Worm (Caenorhabditis elegans) whole organism, young adult: Measurements from ENCODE around the gene F16B12.7.

Experiments
- B0261.1 ChIP-seq: sonication (generic microtip); optimal IDR thresholded peaks from 2 replicates; lab custom pipeline; 2016; ENCODE audit warnings: mild to moderate bottlenecking, missing genetic modification characterization, moderate library complexity, missing compliant biosample characterization
- F22D6.2 ChIP-seq: sonication (generic microtip); optimal IDR thresholded peaks from 2 replicates; lab custom pipeline; 2016; ENCODE audit warnings: mild to moderate bottlenecking, missing genetic modification characterization, missing compliant biosample characterization
- F49E8.2 ChIP-seq: sonication (generic microtip); optimal IDR thresholded peaks from 3 replicates; lab custom pipeline; 2017; ENCODE audit warnings: missing genetic modification characterization, mild to moderate bottlenecking, missing compliant biosample characterization, antibody characterized with exemption, moderate library complexity; ENCODE audit not compliant: insufficient read depth
- F55B11.4 ChIP-seq: sonication (generic microtip); optimal IDR thresholded peaks from 2 replicates; lab custom pipeline; 2016; ENCODE audit warnings: missing compliant biosample characterization, missing genetic modification characterization, borderline replicate concordance; ENCODE audit not compliant: insufficient read depth
- F57A8.1 ChIP-seq: fragments of 200-800 bp; sonication (Bioruptor generic); optimal IDR thresholded peaks from 2 replicates; lab custom pipeline; 2018; ENCODE audit warnings: mild to moderate bottlenecking, missing genetic modification characterization, moderate library complexity, missing compliant biosample characterization
- T26A5.8 ChIP-seq: sonication (generic microtip); optimal IDR thresholded peaks from 2 replicates; lab custom pipeline; 2016; ENCODE audit warnings: missing genetic modification characterization, missing compliant biosample characterization
- Y53G8AR.9 ChIP-seq: fragments of 200-800 bp; sonication (Bioruptor generic); conservative IDR thresholded peaks from 2 replicates; pipeline ENCODE4 v1.3.6; 2022; ENCODE audit warnings: missing genetic modification reagents, missing genetic modification characterization, missing compliant biosample characterization
- atf-7 ChIP-seq: sonication (generic microtip); optimal IDR thresholded peaks from 2 replicates; lab custom pipeline; 2017; ENCODE audit warnings: mild to moderate bottlenecking, missing genetic modification characterization, missing compliant biosample characterization
- attf-5 ChIP-seq: fragments of 200-800 bp; sonication (Bioruptor generic); optimal IDR thresholded peaks from 2 replicates; lab custom pipeline; 2018; ENCODE audit warnings: mild to moderate bottlenecking, missing genetic modification characterization, missing compliant biosample characterization
- attf-6 ChIP-seq: fragments of 200-800 bp; sonication (Bioruptor generic); IDR thresholded peaks from 2 replicates; pipeline ENCODE4 v1.3.6; 2022; ENCODE audit warnings: missing genetic modification reagents, missing genetic modification characterization, missing compliant biosample characterization
- ceh-40 ChIP-seq: fragments of 200-800 bp; sonication (Bioruptor generic); IDR thresholded peaks from 2 replicates; pipeline ENCODE4 v1.3.6; 2022; ENCODE audit warnings: missing genetic modification characterization, missing compliant biosample characterization
- ceh-58 ChIP-seq: fragments of 200-800 bp; sonication (Bioruptor generic); IDR thresholded peaks from 2 replicates; pipeline ENCODE4 v1.3.6; 2022; ENCODE audit warnings: missing genetic modification characterization, missing compliant biosample characterization
- ceh-91 ChIP-seq: fragments of 200-800 bp; sonication (Bioruptor generic); IDR thresholded peaks from 2 replicates; pipeline ENCODE4 v1.3.6; 2022; ENCODE audit warnings: missing genetic modification reagents, missing genetic modification characterization, missing compliant biosample characterization
- dox-1 ChIP-seq: fragments of 200-800 bp; sonication (Bioruptor generic); IDR thresholded peaks from 2 replicates; pipeline ENCODE4 v1.3.6; 2022; ENCODE audit warnings: missing genetic modification reagents, missing genetic modification characterization, missing compliant biosample characterization
- egl-18 ChIP-seq: fragments of 200-800 bp; sonication (Bioruptor generic); IDR thresholded peaks from 2 replicates; pipeline ENCODE4 v1.3.6; 2022; ENCODE audit warnings: missing genetic modification reagents, missing genetic modification characterization, missing compliant biosample characterization
- ets-4 ChIP-seq: fragments of 200-800 bp; sonication (Bioruptor generic); optimal IDR thresholded peaks from 2 replicates; lab custom pipeline; 2018; ENCODE audit warnings: mild to moderate bottlenecking, missing genetic modification characterization, missing compliant biosample characterization
- gei-17 ChIP-seq: fragments of 200-800 bp; sonication (Bioruptor generic); optimal IDR thresholded peaks from 2 replicates; lab custom pipeline; 2018; ENCODE audit warnings: mild to moderate bottlenecking, missing genetic modification characterization, missing compliant biosample characterization
- hmg-1.2 ChIP-seq: fragments of 200-800 bp; sonication (Bioruptor generic); IDR thresholded peaks from 2 replicates; pipeline ENCODE4 v1.3.6; 2022; ENCODE audit warnings: missing genetic modification reagents, missing genetic modification characterization, missing compliant biosample characterization
- let-607 ChIP-seq, 2 experiments: fragments of 200-800 bp in 1 of 2; sonication (Bioruptor generic) in 1 of 2; sonication (generic microtip) in 1 of 2; optimal IDR thresholded peaks; 2 replicates each; lab custom pipeline; 2016 to 2018; ENCODE audit warnings: mild to moderate bottlenecking in 2 of 2, missing compliant biosample characterization in 2 of 2, missing genetic modification characterization in 2 of 2, moderate library complexity in 2 of 2, missing genotype in 1 of 2
- lin-26 ChIP-seq: fragments of 200-800 bp; sonication (Bioruptor generic); IDR thresholded peaks from 2 replicates; pipeline ENCODE4 v1.3.6; 2022; ENCODE audit warnings: missing genetic modification reagents, missing genetic modification characterization, missing compliant biosample characterization
- lin-54 ChIP-seq: fragments of 200-800 bp; sonication (Bioruptor generic); optimal IDR thresholded peaks from 2 replicates; lab custom pipeline; 2018; ENCODE audit warnings: mild to moderate bottlenecking, missing genetic modification characterization, missing compliant biosample characterization
- madf-6 ChIP-seq: fragments of 200-800 bp; sonication (Bioruptor generic); IDR thresholded peaks from 2 replicates; pipeline ENCODE4 v1.3.6; 2022; ENCODE audit warnings: missing genetic modification reagents, missing genetic modification characterization, missing compliant biosample characterization
- mcd-1 ChIP-seq: fragments of 200-800 bp; sonication (Bioruptor generic); IDR thresholded peaks from 2 replicates; pipeline ENCODE4 v1.3.6; 2022; ENCODE audit warnings: missing genetic modification reagents, missing genetic modification characterization, missing compliant biosample characterization
- nfyb-1 ChIP-seq: fragments of 200-800 bp; sonication (Bioruptor generic); IDR thresholded peaks from 2 replicates; pipeline ENCODE4 v1.3.6; 2022; ENCODE audit warnings: missing genetic modification reagents, missing genetic modification characterization, missing compliant biosample characterization
- nhr-80 ChIP-seq: sonication (generic microtip); optimal IDR thresholded peaks from 2 replicates; lab custom pipeline; 2016; ENCODE audit warnings: missing genetic modification characterization, missing compliant biosample characterization
- rcor-1 ChIP-seq: fragments of 200-800 bp; sonication (Bioruptor generic); IDR thresholded peaks from 2 replicates; pipeline ENCODE4 v1.3.6; 2022; ENCODE audit warnings: missing genetic modification reagents, missing genetic modification characterization, missing compliant biosample characterization
- snpc-4 ChIP-seq, 5 experiments: fragments of 150-350 bp in 1 of 5; sonication (generic microtip) in 4 of 5; optimal IDR thresholded peaks; 2 replicates each; lab custom pipeline; 2014 to 2018; ENCODE audit warnings: missing genetic modification characterization in 5 of 5, missing biosample characterization in 3 of 5, antibody characterized with exemption in 2 of 5, mild to moderate bottlenecking in 2 of 5, missing compliant biosample characterization in 2 of 5, missing genotype in 2 of 5, moderate library complexity in 2 of 5, missing genetic modification reagents in 1 of 5
- somi-1 ChIP-seq: fragments of 200-800 bp; sonication (Bioruptor generic); optimal IDR thresholded peaks from 2 replicates; lab custom pipeline; 2018; ENCODE audit warnings: mild to moderate bottlenecking, missing genetic modification characterization, missing compliant biosample characterization
- tbp1 ChIP-seq: fragments of 200-800 bp; sonication (Bioruptor generic); optimal IDR thresholded peaks from 2 replicates; lab custom pipeline; 2018; ENCODE audit warnings: mild to moderate bottlenecking, missing genetic modification characterization, missing compliant biosample characterization
- unc-62 ChIP-seq: fragments of 150-350 bp; optimal IDR thresholded peaks from 2 replicates; lab custom pipeline; 2014; ENCODE audit warnings: missing biosample characterization, missing genetic modification reagents, missing genetic modification characterization
- ztf-22 ChIP-seq: fragments of 200-800 bp; sonication (Bioruptor generic); optimal IDR thresholded peaks from 2 replicates; lab custom pipeline; 2018; ENCODE audit warnings: mild to moderate bottlenecking, missing genetic modification characterization, moderate library complexity, missing compliant biosample characterization
- ztf-25 ChIP-seq: fragments of 200-800 bp; sonication (Bioruptor generic); IDR thresholded peaks from 2 replicates; pipeline ENCODE4 v1.3.6; 2022; ENCODE audit warnings: missing genetic modification reagents, missing genetic modification characterization, missing compliant biosample characterization
- ztf-3 ChIP-seq: fragments of 200-800 bp; sonication (Bioruptor generic); optimal IDR thresholded peaks from 2 replicates; lab custom pipeline; 2018; ENCODE audit warnings: mild to moderate bottlenecking, missing genetic modification characterization, missing compliant biosample characterization

F16B12.7 gene

ce11 chrX:14067641-14068040 lies 40.7 kb upstream of the F16B12.7 start, which contains the start of gene lgc-21:
TSS of gene lgc-21 (minus strand) at chrX:14067984.
- TF ChIP-seq ceh-40 (no peak), lin-26 (GFP tag; lab: Robert Waterston, UW) (0 out of 2 replicates have a peak, but pooled peaks have one; percentile 13)

DNA sequence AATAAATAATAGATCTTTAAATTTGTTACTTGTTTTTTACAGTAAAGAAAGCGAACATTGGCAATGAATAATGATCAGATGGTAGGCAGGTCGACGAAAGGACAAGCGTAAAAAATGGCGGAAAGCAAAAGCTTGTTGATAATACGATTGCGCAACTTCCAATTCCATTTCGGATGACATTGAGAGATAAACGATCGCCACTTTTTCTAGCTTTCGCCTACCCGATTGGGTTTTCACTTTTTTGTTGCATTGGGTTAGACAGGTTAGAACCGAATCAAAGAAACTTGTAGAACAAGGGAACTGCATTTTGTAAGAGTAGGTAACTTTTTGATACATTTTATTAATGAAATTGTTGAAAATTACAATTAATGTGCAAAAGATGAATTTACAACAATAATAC lies 38.8 kb upstream of the F16B12.7 start:
- TF ChIP-seq somi-1 (GFP tag; lab: Kevin White, UChicago) (no peak), atf-7 (tag; lab: Kevin White, UChicago) (no peak), gei-17 (GFP tag; lab: Kevin White, UChicago) (no peak), F49E8.2 (no peak), attf-6 (no peak), madf-6 (GFP tag; lab: Robert Waterston, UW) (no peak), ets-4 (GFP tag; lab: Kevin White, UChicago) (no peak)

DNA sequence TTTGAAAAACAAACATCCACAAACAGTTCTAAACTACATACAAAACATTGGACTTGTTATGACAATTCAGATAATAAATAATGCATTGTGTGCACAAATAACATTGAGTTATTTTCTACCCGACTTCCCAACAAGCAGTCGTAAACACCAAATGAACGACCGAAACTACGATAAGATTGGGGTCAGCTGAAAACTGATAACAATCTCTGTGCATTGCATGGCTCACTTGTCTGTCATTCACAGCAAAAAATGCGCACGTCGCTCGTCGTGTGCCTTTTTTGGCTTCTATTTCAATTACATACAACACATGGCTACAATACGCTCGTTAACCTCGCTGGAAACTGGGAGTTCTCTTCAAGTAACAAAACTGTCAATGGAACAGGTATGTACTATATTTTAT lies 37.4 kb upstream of the F16B12.7 start, which contains the start of gene C33G3.4:
C33G3.4 (plus strand) TSS at position 213 of the 400 bp plus-strand sequence.
- TF ChIP-seq ztf-22 = peak; percentile 71
- TF ChIP-seq tbp1 = peak; percentile 38
- no peak for TF ChIP-seq ceh-58 (GFP tag; lab: Robert Waterston, UW)
- peak; percentile 96 for TF ChIP-seq nhr-80 (tag; lab: Kevin White, UChicago)
- peak; percentile 39 for TF ChIP-seq atf-7 (tag; lab: Kevin White, UChicago)
- TF ChIP-seq Y53G8AR.9 (GFP tag; lab: Robert Waterston, UW) = 0 out of 2 replicates have a peak, but pooled peaks have one; percentile 34
- no peak for TF ChIP-seq mcd-1
- peak; percentile 53 to 58 for TF ChIP-seq let-607 (tag; optimal IDR thresholded peaks at IDR 0.05; lab: Kevin White, UChicago)
- no peak for TF ChIP-seq snpc-4 (GFP tag; optimal IDR thresholded peaks at IDR 0.05; lab: Kevin White, UChicago)
- TF ChIP-seq snpc-4 (tag; optimal IDR thresholded peaks at IDR 0.05; lab: Kevin White, UChicago) = peak in 1 of 4 experiments; percentile 57
- TF ChIP-seq F57A8.1 (GFP tag; lab: Kevin White, UChicago) = no peak
- peak; percentile 50 for TF ChIP-seq unc-62 (GFP tag; lab: Kevin White, UChicago)
- no peak for TF ChIP-seq B0261.1 (tag; lab: Kevin White, UChicago)
- TF ChIP-seq attf-5 (GFP tag; lab: Kevin White, UChicago) = peak; percentile 3
- TF ChIP-seq nfyb-1 (GFP tag; lab: Robert Waterston, UW) = peak; percentile 70; the same call in 1 of the 2 replicates
- peak; percentile 56 for TF ChIP-seq dox-1
- TF ChIP-seq, all 124 proteins: peak for 11

DNA sequence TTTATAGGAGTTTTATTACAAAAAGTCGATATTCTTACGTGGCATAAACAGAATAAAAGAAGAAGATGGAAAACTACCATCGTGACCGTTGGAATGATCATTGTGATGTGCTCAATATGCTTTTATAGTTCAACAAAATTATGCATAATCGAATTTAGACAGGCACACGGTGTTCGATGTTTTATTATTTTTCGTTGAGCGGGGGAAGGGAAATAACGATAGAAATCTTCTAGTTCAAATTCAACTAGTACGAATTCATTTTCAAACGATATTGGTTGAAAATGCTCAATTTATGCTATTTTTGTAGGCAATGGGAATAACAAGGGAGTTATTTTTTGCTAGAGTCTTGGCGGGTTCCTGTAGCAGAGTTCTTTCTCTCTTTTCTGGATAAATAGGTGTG lies 29.8 kb upstream of the F16B12.7 start, which contains the start of gene C33G3.5:
C33G3.5 (minus strand) TSS at position 101 of the 400 bp plus-strand sequence.
- TF ChIP-seq ztf-25 = no peak
- TF ChIP-seq ztf-3 (GFP tag; lab: Kevin White, UChicago) = no peak
- no peak for TF ChIP-seq hmg-1.2 (GFP tag; lab: Robert Waterston, UW)
- no peak for TF ChIP-seq egl-18 (GFP tag; lab: Robert Waterston, UW)
- no peak for TF ChIP-seq attf-5 (GFP tag; lab: Kevin White, UChicago)
- TF ChIP-seq F55B11.4 (tag; lab: Kevin White, UChicago) = no peak
- TF ChIP-seq ceh-91 (GFP tag; lab: Robert Waterston, UW) = no peak
- TF ChIP-seq rcor-1 (GFP tag; lab: Robert Waterston, UW) = no peak
- no peak for TF ChIP-seq lin-54 (GFP tag; lab: Kevin White, UChicago)
- TF ChIP-seq F22D6.2 (tag; lab: Kevin White, UChicago) = no peak
- TF ChIP-seq T26A5.8 (tag; lab: Kevin White, UChicago) = no peak
